Worm (Caenorhabditis elegans) whole organism, L2 larva: ENCODE results near the gene C17H12.12.

ENCODE experiments used
- F13H6.1 ChIP-seq: sonication (generic microtip); optimal IDR thresholded peaks from 2 replicates; lab custom pipeline; 2016; ENCODE audit warnings: missing genetic modification characterization, missing compliant biosample characterization
- alr-1 ChIP-seq: fragments of 150-350 bp; optimal IDR thresholded peaks from 2 replicates; lab custom pipeline; 2014; ENCODE audit warnings: missing biosample characterization, missing genetic modification characterization
- aly-2 ChIP-seq: fragments of 150-350 bp; optimal IDR thresholded peaks from 2 replicates; lab custom pipeline; 2014; ENCODE audit warnings: missing biosample characterization, missing genetic modification characterization
- blmp-1 ChIP-seq: sonication (generic microtip); optimal IDR thresholded peaks from 2 replicates; lab custom pipeline; 2017; ENCODE audit warnings: missing genetic modification characterization, mild to moderate bottlenecking, missing compliant biosample characterization, antibody characterized with exemption, moderate library complexity; ENCODE audit not compliant: insufficient read depth
- ceh-82 ChIP-seq: fragments of 150-350 bp; optimal IDR thresholded peaks from 2 replicates; lab custom pipeline; 2014; ENCODE audit warnings: missing biosample characterization, missing genetic modification characterization
- dmd-4 ChIP-seq: sonication (generic microtip); optimal IDR thresholded peaks from 2 replicates; lab custom pipeline; 2017; ENCODE audit warnings: missing biosample characterization, missing genetic modification characterization
- elt-1 ChIP-seq: fragments of 150-350 bp; optimal IDR thresholded peaks from 2 replicates; lab custom pipeline; 2014; ENCODE audit warnings: missing biosample characterization, missing genetic modification characterization
- fos-1 ChIP-seq: fragments of 150-350 bp; optimal IDR thresholded peaks from 2 replicates; lab custom pipeline; 2014; ENCODE audit warnings: missing biosample characterization, missing genetic modification characterization
- lin-39 ChIP-seq: fragments of 150-350 bp; optimal IDR thresholded peaks from 2 replicates; lab custom pipeline; 2014; ENCODE audit warnings: missing biosample characterization, missing genetic modification reagents, missing genetic modification characterization
- lsy-2 ChIP-seq, 2 experiments: fragments of 150-350 bp in 1 of 2; sonication (generic microtip) in 1 of 2; optimal IDR thresholded peaks; 2 replicates each; lab custom pipeline; 2014 to 2017; ENCODE audit warnings: missing biosample characterization in 2 of 2, missing genetic modification characterization in 2 of 2
- mbf-1 ChIP-seq: sonication (generic microtip); optimal IDR thresholded peaks from 2 replicates; lab custom pipeline; 2017; ENCODE audit warnings: missing biosample characterization, missing genetic modification characterization
- nhr-237 ChIP-seq: fragments of 150-350 bp; optimal IDR thresholded peaks from 2 replicates; lab custom pipeline; 2014; ENCODE audit warnings: missing biosample characterization, missing genetic modification characterization
- nhr-25 ChIP-seq: fragments of 150-350 bp; sonication (generic microtip); optimal IDR thresholded peaks from 3 replicates; lab custom pipeline; 2014; ENCODE audit warnings: missing biosample characterization, missing genetic modification characterization
- skn-1 ChIP-seq: sonication (generic microtip); optimal IDR thresholded peaks from 2 replicates; lab custom pipeline; 2017; ENCODE audit warnings: missing biosample characterization, missing genetic modification characterization
- ztf-1 ChIP-seq: fragments of 200-800 bp; sonication (Bioruptor generic); conservative IDR thresholded peaks from 2 replicates; pipeline ENCODE4 v1.3.6; 2022; ENCODE audit warnings: missing genetic modification characterization, missing compliant biosample characterization
- ztf-11 ChIP-seq: sonication (generic microtip); optimal IDR thresholded peaks from 2 replicates; lab custom pipeline; 2017; ENCODE audit warnings: missing biosample characterization, missing genetic modification characterization

Gene C17H12.12

DNA sequence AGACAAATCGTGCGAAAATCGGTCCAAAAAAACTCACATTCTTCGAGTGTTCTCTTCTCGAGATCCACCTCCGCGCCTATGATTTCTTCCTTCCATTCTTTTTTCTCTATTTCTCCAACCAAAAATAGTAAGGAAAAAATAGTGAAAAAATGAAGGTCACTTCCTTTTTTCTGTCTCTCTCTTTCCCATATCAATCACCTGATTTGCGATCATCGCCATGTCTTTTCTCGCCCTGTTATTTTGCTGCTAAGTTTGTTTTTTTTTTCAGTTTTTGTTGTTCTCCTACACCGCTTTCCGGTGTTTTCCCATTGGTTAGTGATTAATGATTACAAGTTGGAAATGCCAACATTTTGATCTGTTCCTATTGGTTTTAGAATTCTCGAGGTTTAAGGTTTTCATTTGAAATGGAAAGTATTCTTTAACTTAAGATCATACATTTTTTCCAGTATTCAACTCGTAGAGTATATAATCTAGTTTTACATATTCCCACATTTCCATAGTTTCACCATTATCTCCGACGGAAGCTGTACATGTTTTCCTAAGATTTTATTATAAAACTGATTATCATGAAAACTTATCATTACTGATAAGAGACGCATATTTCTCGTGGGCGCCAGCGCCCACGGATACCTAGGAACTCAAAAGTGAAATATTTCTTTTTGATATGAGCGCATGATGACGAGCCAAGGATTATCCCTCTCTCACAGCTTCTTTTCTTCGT is 46.0 kb downstream of the C17H12.12 start:
- TF ChIP-seq ztf-1 (GFP tag; lab: Robert Waterston, UW) (no peak), nhr-25 (peak; percentile 42), fos-1 (peak; percentile 13), mbf-1 (tag; lab: Kevin White, UChicago) (no peak), blmp-1 (tag; lab: Kevin White, UChicago) (peak; percentile 9)

DNA sequence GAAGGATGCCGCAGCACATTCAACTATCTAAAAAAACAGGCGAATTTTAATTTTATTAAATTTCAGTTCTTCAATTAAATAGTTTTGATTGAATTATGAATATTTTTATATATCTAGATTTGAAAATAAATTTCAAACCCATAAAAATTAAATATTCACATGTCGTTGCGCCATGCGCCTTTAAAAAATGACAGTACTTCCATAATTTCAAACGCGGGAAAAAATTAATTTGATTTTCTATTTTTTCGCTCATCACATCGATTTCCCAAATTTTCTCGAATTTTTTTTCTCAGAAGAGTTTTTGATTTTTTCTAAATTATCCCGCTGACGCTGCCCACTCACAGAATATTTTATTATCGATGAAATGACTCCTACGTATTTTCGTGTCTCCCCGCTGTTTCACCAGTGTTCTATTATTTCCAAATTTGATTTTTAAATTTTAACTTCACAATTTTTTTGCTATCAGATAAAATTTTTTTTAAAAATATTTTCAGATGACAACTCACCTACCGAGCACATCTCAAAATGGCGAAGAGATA is 46.8 kb downstream of the C17H12.12 start, which contains the start of gene lip-1:
TSS of gene lip-1 (plus strand) at position 489 of the 539 bp plus-strand sequence.
- no peak for TF ChIP-seq ztf-1 (GFP tag; lab: Robert Waterston, UW)
- TF ChIP-seq aly-2 (tag; lab: Kevin White, UChicago) = no peak
- TF ChIP-seq alr-1 (tag; lab: Kevin White, UChicago) = no peak
- TF ChIP-seq ceh-82 (tag; lab: Kevin White, UChicago) = no peak
- no peak for TF ChIP-seq skn-1
- TF ChIP-seq nhr-237 (tag; lab: Kevin White, UChicago) = no peak
- no peak for TF ChIP-seq lsy-2 (tag; optimal IDR thresholded peaks at IDR 0.05; lab: Kevin White, UChicago)
- no peak for TF ChIP-seq dmd-4 (tag; lab: Kevin White, UChicago)
- TF ChIP-seq F13H6.1 (tag; lab: Kevin White, UChicago) = no peak
- TF ChIP-seq ztf-11 (tag; lab: Kevin White, UChicago) = no peak
- TF ChIP-seq elt-1 (tag; lab: Kevin White, UChicago) = no peak
- TF ChIP-seq lin-39 (tag; lab: Kevin White, UChicago) = no peak
